Worm (Caenorhabditis elegans): Measurements from ENCODE around the gene fbxb-43.

DNA sequence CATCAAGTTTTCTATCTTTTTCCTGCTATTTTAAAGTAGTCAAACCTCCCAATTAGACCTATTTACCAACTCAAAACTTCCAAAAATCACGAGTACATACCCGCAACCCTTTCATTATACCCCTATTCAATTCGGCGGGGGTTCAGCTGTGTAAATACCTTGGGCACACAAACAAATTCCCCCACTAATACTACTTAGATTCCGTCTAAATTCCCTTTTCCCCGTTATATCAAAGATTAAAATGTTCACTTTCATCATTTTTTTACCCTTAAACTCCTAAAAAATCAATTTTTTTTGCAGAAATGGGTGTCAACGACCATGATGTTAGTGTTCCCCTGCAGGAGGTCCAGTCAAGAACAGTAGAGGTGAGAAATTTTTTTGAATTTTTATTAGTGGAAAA lies 31.8 kb upstream of the fbxb-43 start, which contains the start of gene fdgt-1:
- no peak for TF ChIP-seq pha-4 (GFP tag; IDR thresholded peaks at IDR 0.05)
- no peak for TF ChIP-seq pha-4 (tag; optimal IDR thresholded peaks at IDR 0.05)
- TF ChIP-seq daf-19 (GFP tag; conservative IDR thresholded peaks at IDR 0.05), result no peak
- TF ChIP-seq mxl-2 (GFP tag; conservative IDR thresholded peaks at IDR 0.05), result no peak
- no peak for TF ChIP-seq Y75B8A.6 (GFP tag; IDR thresholded peaks at IDR 0.05)
- TF ChIP-seq dpl-1 (GFP tag; optimal IDR thresholded peaks at IDR 0.05), result no peak

Data from whole organism, L4 larva.